Worm (Caenorhabditis elegans) whole organism, early embryonic: Measurements from ENCODE around the gene Y113G7A.22.

Experiments used
- B0310.2 ChIP-seq: sonication (generic microtip); optimal IDR thresholded peaks from 2 replicates; lab custom pipeline; 2016; ENCODE audit warnings: mild to moderate bottlenecking, missing genetic modification characterization, missing compliant biosample characterization
- F13C5.2 ChIP-seq: sonication (generic microtip); optimal IDR thresholded peaks from 2 replicates; lab custom pipeline; 2017; ENCODE audit warnings: mild to moderate bottlenecking, missing genetic modification characterization, inconsistent platforms, missing compliant biosample characterization
- aly-1 ChIP-seq: sonication (generic microtip); optimal IDR thresholded peaks from 2 replicates; lab custom pipeline; 2016; ENCODE audit warnings: missing genetic modification characterization, missing compliant biosample characterization
- ama-1 ChIP-seq: fragments of 150-350 bp; optimal IDR thresholded peaks from 2 replicates; lab custom pipeline; 2014
- ceh-36 ChIP-seq: sonication (generic microtip); optimal IDR thresholded peaks from 2 replicates; lab custom pipeline; 2016; ENCODE audit warnings: missing genetic modification characterization, inconsistent platforms, missing compliant biosample characterization
- flt-1 ChIP-seq: fragments of 200-800 bp; sonication (Bioruptor generic); IDR thresholded peaks from 2 replicates; pipeline ENCODE4 v1.3.6; 2022; ENCODE audit warnings: missing genetic modification characterization, missing compliant biosample characterization
- hmbx-1 ChIP-seq: sonication (generic microtip); optimal IDR thresholded peaks from 2 replicates; lab custom pipeline; 2016; ENCODE audit warnings: mild to moderate bottlenecking, missing genetic modification characterization, missing compliant biosample characterization
- hmg-4 ChIP-seq: fragments of 200-800 bp; sonication (Bioruptor generic); optimal IDR thresholded peaks from 2 replicates; lab custom pipeline; 2018; ENCODE audit warnings: mild to moderate bottlenecking, missing genetic modification characterization, missing compliant biosample characterization
- hnd-1 ChIP-seq: sonication (generic microtip); optimal IDR thresholded peaks from 2 replicates; lab custom pipeline; 2016; ENCODE audit warnings: missing genetic modification characterization, missing compliant biosample characterization
- pes-1 ChIP-seq: fragments of 200-800 bp; sonication (Bioruptor generic); IDR thresholded peaks from 2 replicates; pipeline ENCODE4 v1.3.6; 2022; ENCODE audit warnings: missing genetic modification reagents, missing genetic modification characterization, missing compliant biosample characterization
- scrt-1 ChIP-seq: fragments of 200-800 bp; sonication (Bioruptor generic); IDR thresholded peaks from 2 replicates; pipeline ENCODE4 v1.3.6; 2022; ENCODE audit warnings: missing genetic modification characterization, missing compliant biosample characterization
- sea-1 ChIP-seq: fragments of 200-800 bp; sonication (Bioruptor generic); conservative IDR thresholded peaks from 2 replicates; pipeline ENCODE4 v1.3.6; 2022; ENCODE audit warnings: missing genetic modification characterization, missing compliant biosample characterization
- tbx-11 ChIP-seq: fragments of 200-800 bp; sonication (Bioruptor generic); IDR thresholded peaks from 2 replicates; pipeline ENCODE4 v1.3.6; 2022; ENCODE audit warnings: missing genetic modification characterization, missing compliant biosample characterization
- tbx-37 ChIP-seq: fragments of 200-800 bp; sonication (Bioruptor generic); conservative IDR thresholded peaks from 2 replicates; pipeline ENCODE4 v1.3.6; 2022; ENCODE audit warnings: missing genetic modification reagents, missing genetic modification characterization, missing compliant biosample characterization

- TF ChIP-seq tbx-11 (no peak), ama-1 (lab: Kevin White, UChicago) (no peak), F13C5.2 (tag; lab: Kevin White, UChicago) (no peak), hmbx-1 (tag; lab: Kevin White, UChicago) (no peak), aly-1 (no peak), pes-1 (GFP tag; lab: Robert Waterston, UW) (peak; percentile 37; the same call in 1 of the 2 replicates), hnd-1 (tag; lab: Kevin White, UChicago) (no peak), sea-1 (no peak), scrt-1 (GFP tag; lab: Robert Waterston, UW) (no peak), hmg-4 (GFP tag; lab: Kevin White, UChicago) (no peak), ceh-36 (tag; lab: Kevin White, UChicago) (no peak), flt-1 (GFP tag; lab: Robert Waterston, UW) (no peak), B0310.2 (tag; lab: Kevin White, UChicago) (no peak), tbx-37 (GFP tag; lab: Robert Waterston, UW) (no peak)
Observed at ce11 chrV:20127543-20127942, 7.6 kb downstream of the Y113G7A.22 start.
